Fruit fly (Drosophila melanogaster) whole organism, pupa: Measurements from ENCODE around the gene CG11791.

Experiments
- CG17806 ChIP-seq: fragments of 200-800 bp; sonication (Bioruptor generic); optimal IDR thresholded peaks from 2 replicates; lab custom pipeline; 2018; ENCODE audit warnings: missing biosample characterization, mild to moderate bottlenecking, missing genetic modification characterization, moderate library complexity
- CG34367 ChIP-seq: fragments of 200-800 bp; sonication (Bioruptor generic); optimal IDR thresholded peaks from 2 replicates; lab custom pipeline; 2018; ENCODE audit warnings: missing biosample characterization, mild to moderate bottlenecking, missing genetic modification characterization
- CG8159 ChIP-seq: fragments of 200-800 bp; sonication (Bioruptor generic); optimal IDR thresholded peaks from 3 replicates; lab custom pipeline; 2018; ENCODE audit warnings: missing biosample characterization, mild to moderate bottlenecking, missing genetic modification characterization, moderate library complexity

dm6 chr3R:25023056-25023455, 26.4 kb upstream of the CG11791 start, which contains the start of gene beta4GalT7:
- TF ChIP-seq CG34367 (tag; lab: Kevin White, UChicago) (no peak), CG8159 (tag; lab: Kevin White, UChicago) (no peak), CG17806 (tag; lab: Kevin White, UChicago) (no peak)
